Fruit fly (Drosophila melanogaster): ENCODE results near the gene CG6959.

- TF ChIP-seq Hr96 (GFP tag; optimal IDR thresholded peaks at IDR 0.05), result no peak
- no peak for TF ChIP-seq CG7045 (GFP tag; optimal IDR thresholded peaks at IDR 0.05)
- no peak for TF ChIP-seq CG1620 (GFP tag; optimal IDR thresholded peaks at IDR 0.05)
- TF ChIP-seq CG7101 (tag; optimal IDR thresholded peaks at IDR 0.05), result no peak
- TF ChIP-seq Clk (GFP tag; optimal IDR thresholded peaks at IDR 0.05), result no peak
- no peak for TF ChIP-seq cnc (optimal IDR thresholded peaks at IDR 0.05)
- TF ChIP-seq Mnt (GFP tag; optimal IDR thresholded peaks at IDR 0.05), result no peak
These were observed 14.1 kb downstream of the CG6959 start for dm6 chr3R:11855156-11855555.
